Worm (Caenorhabditis elegans) whole organism, midembryonic: ENCODE results near the gene C25H3.1.

ENCODE experiments used
- T22C8.4 ChIP-seq: fragments of 200-800 bp; sonication (Bioruptor generic); IDR thresholded peaks from 2 replicates; pipeline ENCODE4 v1.3.6; 2022; ENCODE audit warnings: missing genetic modification characterization, missing compliant biosample characterization
- cog-1 ChIP-seq: sonication (generic microtip); optimal IDR thresholded peaks from 2 replicates; lab custom pipeline; 2016; ENCODE audit warnings: missing genetic modification characterization, missing compliant biosample characterization
- flt-1 ChIP-seq: fragments of 200-800 bp; sonication (Bioruptor generic); IDR thresholded peaks from 2 replicates; pipeline ENCODE4 v1.3.6; 2022; ENCODE audit warnings: missing genetic modification characterization, missing compliant biosample characterization
- klf-2 ChIP-seq: fragments of 200-800 bp; sonication (Bioruptor generic); conservative IDR thresholded peaks from 2 replicates; pipeline ENCODE4 v1.3.6; 2022; ENCODE audit warnings: missing genetic modification reagents, missing genetic modification characterization, missing compliant biosample characterization
- med-1 ChIP-seq: sonication (generic microtip); optimal IDR thresholded peaks from 2 replicates; lab custom pipeline; 2017; ENCODE audit warnings: missing genetic modification characterization, mild to moderate bottlenecking, missing compliant biosample characterization, antibody characterized with exemption, missing genetic modification reagents; ENCODE audit not compliant: insufficient read depth
- ref-1 ChIP-seq: fragments of 200-800 bp; sonication (Bioruptor generic); conservative IDR thresholded peaks from 2 replicates; pipeline ENCODE4 v1.3.6; 2022; ENCODE audit warnings: missing genetic modification reagents, missing genetic modification characterization, missing compliant biosample characterization
- tab-1 ChIP-seq: fragments of 200-800 bp; sonication (Bioruptor generic); IDR thresholded peaks from 2 replicates; pipeline ENCODE4 v1.3.6; 2022; ENCODE audit warnings: missing genetic modification characterization, missing compliant biosample characterization
- ztf-23 ChIP-seq: fragments of 200-800 bp; sonication (Bioruptor generic); IDR thresholded peaks from 2 replicates; pipeline ENCODE4 v1.3.6; 2022; ENCODE audit warnings: missing genetic modification reagents, missing genetic modification characterization, missing compliant biosample characterization
- ztf-29 ChIP-seq: fragments of 200-800 bp; sonication (Bioruptor generic); IDR thresholded peaks from 2 replicates; pipeline ENCODE4 v1.3.6; 2022; ENCODE audit warnings: missing genetic modification reagents, missing genetic modification characterization, missing compliant biosample characterization

Gene C25H3.1

DNA sequence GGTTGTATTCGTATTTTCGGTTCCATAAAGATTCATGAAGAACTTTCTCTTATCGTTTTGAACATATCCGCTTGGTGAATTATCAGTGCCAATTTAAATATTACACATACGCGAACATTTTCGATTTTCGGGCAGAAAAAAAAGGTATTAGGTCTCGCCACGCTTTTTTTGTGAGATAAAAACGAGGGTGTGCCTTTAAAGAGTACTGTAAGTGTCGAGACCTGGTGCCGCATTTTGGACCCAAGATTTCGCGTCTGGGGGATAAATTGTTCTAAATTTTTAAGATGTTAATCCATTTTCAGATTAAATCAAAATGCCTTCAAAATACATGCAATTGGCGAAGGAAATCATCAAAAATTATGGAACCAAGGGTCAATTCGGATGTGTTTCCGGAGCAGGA, 5.0 kb upstream of the C25H3.1 start, which contains the start of gene C25H3.3:
TSS of gene C25H3.3 (plus strand) at position 301 of the 400 bp plus-strand sequence.
- TF ChIP-seq ztf-29 (no peak), flt-1 (no peak), T22C8.4 (GFP tag; lab: Robert Waterston, UW) (no peak), ref-1 (GFP tag; lab: Robert Waterston, UW) (no peak), cog-1 (no peak), klf-2 (GFP tag; lab: Robert Waterston, UW) (no peak), tab-1 (GFP tag; lab: Robert Waterston, UW) (no peak), ztf-23 (GFP tag; lab: Robert Waterston, UW) (no peak), med-1 (no peak)

- TF ChIP-seq flt-1 (no peak), ztf-23 (GFP tag; lab: Robert Waterston, UW) (no peak), med-1 (no peak), tab-1 (GFP tag; lab: Robert Waterston, UW) (no peak), ref-1 (GFP tag; lab: Robert Waterston, UW) (no peak), T22C8.4 (GFP tag; lab: Robert Waterston, UW) (no peak), cog-1 (no peak)
These were observed 4.1 kb upstream of the C25H3.1 start, which contains the start of gene C25H3.14 for ce11 chrII:5694798-5695197. TSS of gene C25H3.14 (plus strand) at chrII:5695098.

DNA sequence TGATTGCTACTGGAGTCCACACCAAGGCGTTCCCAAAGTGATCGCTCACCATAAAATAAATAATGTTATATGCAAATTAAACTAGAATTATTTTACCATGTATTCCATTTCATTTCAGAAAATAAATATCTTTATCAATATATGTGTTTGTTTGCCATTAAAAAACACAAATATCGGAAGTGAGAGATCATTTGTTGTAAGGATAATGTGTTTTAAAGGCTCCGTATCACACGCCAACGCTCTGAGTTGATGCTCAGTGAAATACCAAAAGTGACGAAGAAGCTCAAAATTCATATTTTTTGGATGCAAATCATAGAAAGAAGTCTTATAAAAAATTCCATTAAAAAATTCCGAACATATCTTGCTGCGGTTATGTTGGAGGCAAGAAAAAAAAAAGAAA, 2.7 kb upstream of the C25H3.1 start:
- TF ChIP-seq ztf-23 (GFP tag; lab: Robert Waterston, UW) (no peak), ztf-29 (no peak), ref-1 (GFP tag; lab: Robert Waterston, UW) (no peak), med-1 (no peak), klf-2 (GFP tag; lab: Robert Waterston, UW) (no peak), cog-1 (no peak), flt-1 (no peak), tab-1 (GFP tag; lab: Robert Waterston, UW) (no peak), T22C8.4 (GFP tag; lab: Robert Waterston, UW) (no peak)

DNA sequence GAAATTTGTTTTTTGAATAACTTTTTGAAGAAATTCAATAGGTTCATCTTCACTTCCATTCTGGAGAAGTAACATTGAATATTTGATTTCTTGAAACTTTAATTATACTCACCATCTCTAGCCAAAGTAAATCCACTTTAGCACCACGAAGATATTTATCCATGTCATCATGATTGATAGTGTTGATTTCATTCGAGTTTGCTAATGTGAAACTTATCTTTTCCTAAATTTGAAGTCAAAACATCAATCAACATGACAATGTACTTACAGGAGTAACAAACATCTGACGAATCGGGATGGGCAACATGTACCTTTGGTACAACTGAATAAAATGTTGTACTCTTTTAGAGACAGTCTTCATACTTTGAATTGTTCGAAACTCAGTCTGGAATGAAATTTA, 1.5 kb upstream of the C25H3.1 start:
- TF ChIP-seq ref-1 (GFP tag; lab: Robert Waterston, UW) (no peak), cog-1 (no peak), ztf-23 (GFP tag; lab: Robert Waterston, UW) (no peak), flt-1 (no peak), klf-2 (GFP tag; lab: Robert Waterston, UW) (no peak), med-1 (no peak), tab-1 (GFP tag; lab: Robert Waterston, UW) (no peak), T22C8.4 (GFP tag; lab: Robert Waterston, UW) (no peak), ztf-29 (no peak)

- no peak for TF ChIP-seq ztf-23 (GFP tag; lab: Robert Waterston, UW)
- no peak for TF ChIP-seq ref-1 (GFP tag; lab: Robert Waterston, UW)
- no peak for TF ChIP-seq med-1
- TF ChIP-seq klf-2 (GFP tag; lab: Robert Waterston, UW) = no peak
- no peak for TF ChIP-seq ztf-29
- TF ChIP-seq tab-1 (GFP tag; lab: Robert Waterston, UW) = no peak
- no peak for TF ChIP-seq flt-1
- TF ChIP-seq T22C8.4 (GFP tag; lab: Robert Waterston, UW) = no peak
- TF ChIP-seq cog-1 = no peak
These were observed 617 bp upstream of the C25H3.1 start for ce11 chrII:5698254-5698653.

DNA sequence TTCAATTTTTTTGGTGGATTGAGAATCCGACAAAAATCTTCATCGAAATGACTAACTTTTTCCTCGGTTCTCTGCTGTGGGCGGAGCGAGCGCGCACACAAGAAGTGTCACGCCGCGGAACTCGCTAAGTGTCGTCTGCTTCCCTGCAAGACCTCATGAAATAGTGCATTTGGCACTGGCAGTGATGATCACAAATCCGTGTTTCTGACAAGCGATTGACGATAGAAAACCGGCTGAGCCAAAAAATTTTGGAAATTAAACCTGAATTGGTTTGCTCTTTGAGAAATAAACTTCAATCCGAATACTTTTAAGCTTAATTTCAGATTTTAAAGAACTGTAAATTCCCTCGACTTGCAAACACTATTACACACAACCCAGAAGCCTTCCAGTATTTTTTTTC, 2.6 kb downstream of the C25H3.1 start:
- no peak for TF ChIP-seq flt-1
- TF ChIP-seq klf-2 (GFP tag; lab: Robert Waterston, UW) = no peak
- TF ChIP-seq cog-1 = no peak
- no peak for TF ChIP-seq med-1
- TF ChIP-seq tab-1 (GFP tag; lab: Robert Waterston, UW) = no peak
- TF ChIP-seq ztf-23 (GFP tag; lab: Robert Waterston, UW) = no peak
- no peak for TF ChIP-seq ztf-29
- TF ChIP-seq T22C8.4 (GFP tag; lab: Robert Waterston, UW) = no peak
- TF ChIP-seq ref-1 (GFP tag; lab: Robert Waterston, UW) = no peak

DNA sequence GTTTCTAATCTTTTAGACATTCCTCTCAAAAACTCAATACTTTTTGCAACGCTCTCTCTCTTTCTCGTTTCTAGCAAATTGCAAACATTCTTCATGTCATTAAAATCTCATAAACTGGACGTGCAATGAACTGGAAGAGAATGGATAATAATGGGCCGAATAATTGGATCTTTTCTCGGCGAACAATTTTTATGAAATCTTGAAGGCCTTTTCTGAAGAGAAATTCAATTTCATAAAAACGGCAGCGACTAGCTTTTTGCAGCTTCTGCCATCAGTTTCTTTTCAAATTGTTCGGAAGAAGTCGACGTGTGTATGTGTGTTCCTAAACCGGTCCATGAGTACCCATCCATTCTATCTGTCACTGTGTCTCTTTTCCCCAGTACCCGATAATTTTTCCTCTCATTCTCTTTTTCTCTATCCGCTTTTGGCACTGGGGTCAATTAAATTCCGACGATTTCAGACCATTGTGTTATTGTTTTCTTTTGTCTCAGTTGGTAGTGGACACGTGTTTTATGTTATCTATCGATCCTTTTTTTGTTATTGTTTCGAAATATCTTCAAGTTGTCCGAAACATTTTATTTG, 3.8 kb downstream of the C25H3.1 start:
- TF ChIP-seq tab-1 (GFP tag; lab: Robert Waterston, UW) = no peak
- TF ChIP-seq med-1 = no peak
- 0 out of 2 replicates have a peak, but pooled peaks have one; percentile 11 for TF ChIP-seq ztf-23 (GFP tag; lab: Robert Waterston, UW)

- no peak for TF ChIP-seq klf-2 (GFP tag; lab: Robert Waterston, UW)
- no peak for TF ChIP-seq ztf-23 (GFP tag; lab: Robert Waterston, UW)
- TF ChIP-seq tab-1 (GFP tag; lab: Robert Waterston, UW) = no peak
- no peak for TF ChIP-seq ztf-29
- TF ChIP-seq flt-1 = no peak
- no peak for TF ChIP-seq cog-1
- TF ChIP-seq T22C8.4 (GFP tag; lab: Robert Waterston, UW) = no peak
- TF ChIP-seq ref-1 (GFP tag; lab: Robert Waterston, UW) = no peak
- no peak for TF ChIP-seq med-1
These were observed 5.6 kb downstream of the C25H3.1 start for ce11 chrII:5704479-5704878.

- no peak for TF ChIP-seq flt-1
- TF ChIP-seq klf-2 (GFP tag; lab: Robert Waterston, UW) = no peak
- TF ChIP-seq ztf-23 (GFP tag; lab: Robert Waterston, UW) = no peak
- no peak for TF ChIP-seq cog-1
- no peak for TF ChIP-seq ztf-29
- TF ChIP-seq tab-1 (GFP tag; lab: Robert Waterston, UW) = no peak
- no peak for TF ChIP-seq ref-1 (GFP tag; lab: Robert Waterston, UW)
- TF ChIP-seq med-1 = no peak
- no peak for TF ChIP-seq T22C8.4 (GFP tag; lab: Robert Waterston, UW)
These were observed 8.7 kb downstream of the C25H3.1 start, which contains the start of gene osta-2 for ce11 chrII:5707532-5707931. TSS of gene osta-2 (plus strand) at chrII:5707691.

ce11 chrII:5708154-5708553, 9.3 kb downstream of the C25H3.1 start:
- TF ChIP-seq flt-1 = no peak
- TF ChIP-seq ref-1 (GFP tag; lab: Robert Waterston, UW) = no peak
- TF ChIP-seq klf-2 (GFP tag; lab: Robert Waterston, UW) = no peak
- TF ChIP-seq ztf-29 = no peak
- no peak for TF ChIP-seq cog-1
- no peak for TF ChIP-seq T22C8.4 (GFP tag; lab: Robert Waterston, UW)
- TF ChIP-seq ztf-23 (GFP tag; lab: Robert Waterston, UW) = no peak
- TF ChIP-seq med-1 = no peak
